Fruit fly (Drosophila melanogaster): ENCODE results near the gene CG3534.

CG3534 gene

DNA sequence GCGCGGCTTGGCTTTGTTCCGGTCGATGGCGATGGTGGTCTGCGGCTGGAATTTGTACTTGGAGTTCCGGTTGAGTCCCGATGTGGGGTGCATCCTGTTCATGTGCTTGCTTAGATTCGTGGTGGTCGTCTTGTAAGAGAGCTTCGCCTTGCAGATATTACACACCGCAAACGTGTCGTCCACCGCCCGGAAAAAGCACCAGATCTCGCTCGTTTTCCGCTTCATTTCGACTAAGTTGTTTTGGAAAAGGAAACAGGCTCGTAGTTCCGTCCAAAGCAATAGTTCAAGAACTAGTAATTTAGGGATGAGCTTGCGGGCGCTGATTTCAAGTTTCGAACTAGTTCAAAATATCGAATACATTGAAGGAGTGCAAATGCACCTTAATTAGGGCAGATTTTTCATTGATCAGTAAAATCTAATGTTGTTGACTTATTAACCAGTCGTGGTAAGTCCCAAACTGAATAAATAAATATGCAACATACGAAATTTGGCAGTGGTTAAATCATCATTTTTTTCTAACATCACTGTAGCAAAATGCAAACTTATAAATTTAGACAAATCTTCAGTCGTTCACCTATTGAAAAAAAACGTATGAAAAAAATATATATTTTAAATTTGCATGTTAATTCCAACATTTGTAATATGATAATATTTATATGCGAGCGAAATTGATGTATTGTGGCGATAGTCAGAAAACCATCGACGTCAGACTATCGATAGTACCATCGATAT is 46.8 kb downstream of the CG3534 start, which contains the start of the genes bdwf and Patr-1 (continued):
- no peak for TF ChIP-seq fkh (GFP tag; optimal IDR thresholded peaks at IDR 0.05)
- TF ChIP-seq CG6276 (GFP tag; optimal IDR thresholded peaks at IDR 0.05), result no peak
- TF ChIP-seq vri (GFP tag; optimal IDR thresholded peaks at IDR 0.05), result no peak
- TF ChIP-seq CG6854 (GFP tag; optimal IDR thresholded peaks at IDR 0.05), result no peak
- TF ChIP-seq Hr39 (GFP tag; optimal IDR thresholded peaks at IDR 0.05), result no peak
- no peak for TF ChIP-seq Ets96B (tag; optimal IDR thresholded peaks at IDR 0.05)
- TF ChIP-seq eg (GFP tag; IDR thresholded peaks at IDR 0.05), result no peak
- no peak for TF ChIP-seq CG4318 (GFP tag; optimal IDR thresholded peaks at IDR 0.05)
- no peak for TF ChIP-seq Ets21C (GFP tag; optimal IDR thresholded peaks at IDR 0.05)
- no peak for TF ChIP-seq CG11294 (GFP tag; IDR thresholded peaks at IDR 0.05)
- peak; percentile 24 for TF ChIP-seq CG3032 (tag; optimal IDR thresholded peaks at IDR 0.05)
- peak; percentile 58 for TF ChIP-seq esn (GFP tag; optimal IDR thresholded peaks at IDR 0.05)
- peak; percentile 29 for TF ChIP-seq Sox14 (GFP tag; optimal IDR thresholded peaks at IDR 0.05)
- TF ChIP-seq CG7368 (GFP tag; optimal IDR thresholded peaks at IDR 0.05), result no peak
- no peak for TF ChIP-seq dac (GFP tag; optimal IDR thresholded peaks at IDR 0.05)

DNA sequence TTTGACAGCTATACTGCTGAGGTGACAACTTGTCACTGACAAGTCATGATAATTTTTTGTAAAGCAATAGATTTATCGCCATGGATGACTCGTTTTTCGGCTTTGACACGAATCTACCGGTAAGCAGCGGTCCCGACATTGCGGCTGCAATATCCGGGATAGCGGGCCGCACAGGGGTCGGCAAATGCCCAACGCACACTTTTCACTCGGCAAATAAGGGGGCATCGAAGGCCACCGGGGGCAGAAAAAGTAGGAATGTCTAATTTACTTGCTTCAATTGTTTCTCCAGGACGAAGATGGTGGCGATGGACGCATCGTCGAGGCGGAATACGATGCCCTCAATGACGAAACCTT is 47.3 kb downstream of the CG3534 start:
- no peak for TF ChIP-seq Ets96B (tag; optimal IDR thresholded peaks at IDR 0.05)
- no peak for TF ChIP-seq CG8632 (GFP tag; optimal IDR thresholded peaks at IDR 0.05)
- TF ChIP-seq CG1621 (tag; optimal IDR thresholded peaks at IDR 0.05), result no peak
- TF ChIP-seq CG8319 (GFP tag; optimal IDR thresholded peaks at IDR 0.05), result no peak
- TF ChIP-seq CG6808 (GFP tag; optimal IDR thresholded peaks at IDR 0.05), result no peak
- TF ChIP-seq Hr4 (GFP tag; optimal IDR thresholded peaks at IDR 0.05), result no peak
- TF ChIP-seq CG11902 (GFP tag; optimal IDR thresholded peaks at IDR 0.05), result no peak
- no peak for TF ChIP-seq CG32006 (GFP tag; optimal IDR thresholded peaks at IDR 0.05)
- TF ChIP-seq fd59A (GFP tag; optimal IDR thresholded peaks at IDR 0.05), result no peak

DNA sequence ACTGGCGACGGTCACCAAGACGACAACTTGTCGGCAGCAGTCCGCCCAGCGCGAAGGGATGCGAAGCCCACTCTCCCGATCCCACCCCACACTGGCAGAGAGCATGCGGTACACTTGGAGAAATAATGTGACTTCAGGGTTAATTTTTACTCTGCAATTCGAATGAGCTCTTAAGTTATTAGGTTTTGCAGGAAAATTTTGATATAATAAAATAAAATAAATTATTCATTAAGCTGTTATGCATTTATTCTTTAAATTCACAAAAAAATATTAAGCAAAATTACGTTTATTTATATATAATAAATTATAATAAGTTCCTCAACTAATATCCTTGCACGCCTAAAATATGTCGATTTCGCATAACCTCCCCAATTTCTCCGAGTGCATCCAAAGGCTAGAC is 52.6 kb downstream of the CG3534 start:
- TF ChIP-seq Eip78C (GFP tag) (peak; percentile 73), CG34406 (GFP tag; optimal IDR thresholded peaks at IDR 0.05) (peak; percentile 20), CG6808 (GFP tag; optimal IDR thresholded peaks at IDR 0.05) (no peak), achi (GFP tag; optimal IDR thresholded peaks at IDR 0.05) (peak; percentile 47), Sox14 (GFP tag; optimal IDR thresholded peaks at IDR 0.05) (no peak), CG15336 (GFP tag; IDR thresholded peaks at IDR 0.05) (peak; percentile 36; the same call in 1 of the 2 replicates), CG6792 (GFP tag; optimal IDR thresholded peaks at IDR 0.05) (peak; percentile 11), Lpt (GFP tag; optimal IDR thresholded peaks at IDR 0.05) (no peak), CG3032 (tag; optimal IDR thresholded peaks at IDR 0.05) (peak; percentile 56), acj6 (GFP tag; optimal IDR thresholded peaks at IDR 0.05) (peak; percentile 40), Gug (GFP tag; IDR thresholded peaks at IDR 0.05) (0 out of 2 replicates have a peak, but pooled peaks have one; percentile 9), CG10631 (GFP tag; optimal IDR thresholded peaks at IDR 0.05) (peak; percentile 31), fd85E (GFP tag; optimal IDR thresholded peaks at IDR 0.05) (no peak), eg (GFP tag; IDR thresholded peaks at IDR 0.05) (0 out of 3 replicates have a peak, but pooled peaks have one; percentile 5), Ets96B (tag; optimal IDR thresholded peaks at IDR 0.05) (peak; percentile 3)
